Fruit fly (Drosophila melanogaster): ENCODE results near the gene Lgr3.

- TF ChIP-seq CG10348 (GFP tag; IDR thresholded peaks at IDR 0.05) (no peak), CG17806 (tag; optimal IDR thresholded peaks at IDR 0.05) (no peak), CG8301 (tag; optimal IDR thresholded peaks at IDR 0.05) (no peak), rn (GFP tag; IDR thresholded peaks at IDR 0.05) (no peak), D1 (tag; optimal IDR thresholded peaks at IDR 0.05) (no peak), CG32121 (GFP tag; IDR thresholded peaks at IDR 0.05) (no peak)
Observed at dm6 chr3R:25723795-25724194, 58.2 kb downstream of the Lgr3 start.
